Fruit fly (Drosophila melanogaster) whole organism, embryonic: Measurements from ENCODE around the gene CG5214.

Source experiments
- Adf1 ChIP-seq: fragments of 200-800 bp; sonication (Bioruptor generic); IDR thresholded peaks from 2 replicates; pipeline ENCODE4 v1.3.6; 2022; ENCODE audit warnings: missing biosample characterization, missing genetic modification characterization
- CG10321 ChIP-seq: fragments of 200-800 bp; sonication (Bioruptor generic); IDR thresholded peaks from 2 replicates; pipeline ENCODE4 v1.3.6; 2022; ENCODE audit warnings: missing biosample characterization, missing genetic modification characterization
- CG10565 ChIP-seq: fragments of 200-800 bp; sonication (Bioruptor generic); optimal IDR thresholded peaks from 3 replicates; lab custom pipeline; 2016; ENCODE audit warnings: missing biosample characterization, mild to moderate bottlenecking, missing genetic modification characterization
- CG11695 ChIP-seq: fragments of 200-800 bp; sonication (Bioruptor generic); IDR thresholded peaks from 3 replicates; pipeline ENCODE4 v1.3.6; 2022; ENCODE audit warnings: missing biosample characterization, missing genetic modification characterization
- CG11696 ChIP-seq: fragments of 200-800 bp; sonication (Bioruptor generic); IDR thresholded peaks from 2 replicates; pipeline ENCODE4 v1.3.6; 2022; ENCODE audit warnings: missing biosample characterization, missing genetic modification characterization
- CG12942 ChIP-seq: fragments of 200-800 bp; sonication (Bioruptor generic); optimal IDR thresholded peaks from 3 replicates; lab custom pipeline; 2016; ENCODE audit warnings: missing biosample characterization, missing genetic modification characterization
- CG16779 ChIP-seq: fragments of 200-800 bp; sonication (Bioruptor generic); IDR thresholded peaks from 2 replicates; pipeline ENCODE4 v1.3.6; 2022; ENCODE audit warnings: missing biosample characterization, missing genetic modification characterization
- CG16815 ChIP-seq: fragments of 200-800 bp; sonication (Bioruptor generic); optimal IDR thresholded peaks from 3 replicates; lab custom pipeline; 2017; ENCODE audit warnings: missing biosample characterization, mild to moderate bottlenecking, missing genetic modification characterization
- CG17385 ChIP-seq: fragments of 200-800 bp; sonication (Bioruptor generic); optimal IDR thresholded peaks from 3 replicates; lab custom pipeline; 2018; ENCODE audit warnings: missing biosample characterization, mild to moderate bottlenecking, missing genetic modification characterization
- CG17568 ChIP-seq: fragments of 200-800 bp; sonication (Bioruptor generic); optimal IDR thresholded peaks from 2 replicates; lab custom pipeline; 2018; ENCODE audit warnings: missing biosample characterization, mild to moderate bottlenecking, missing genetic modification characterization, moderate library complexity
- CG17802 ChIP-seq: fragments of 200-800 bp; sonication (Bioruptor generic); optimal IDR thresholded peaks from 2 replicates; lab custom pipeline; 2018; ENCODE audit warnings: missing biosample characterization, mild to moderate bottlenecking, missing genetic modification characterization, moderate library complexity
- CG18599 ChIP-seq: fragments of 200-800 bp; sonication (Bioruptor generic); optimal IDR thresholded peaks from 3 replicates; lab custom pipeline; 2017; ENCODE audit warnings: missing biosample characterization, missing genetic modification characterization, mild to moderate bottlenecking, moderate library complexity, missing genetic modification reagents
- CG2116 ChIP-seq: fragments of 200-800 bp; sonication (Bioruptor generic); optimal IDR thresholded peaks from 3 replicates; lab custom pipeline; 2018; ENCODE audit warnings: missing biosample characterization, mild to moderate bottlenecking, missing genetic modification characterization
- CG31224 ChIP-seq: fragments of 200-800 bp; sonication (Bioruptor generic); IDR thresholded peaks from 2 replicates; pipeline ENCODE4 v1.3.6; 2022; ENCODE audit warnings: missing biosample characterization, missing genetic modification characterization
- CG3281 ChIP-seq: fragments of 200-800 bp; sonication (Bioruptor generic); optimal IDR thresholded peaks from 3 replicates; lab custom pipeline; 2017; ENCODE audit warnings: missing biosample characterization, mild to moderate bottlenecking, missing genetic modification characterization
- CG3726 ChIP-seq: fragments of 200-800 bp; sonication (Bioruptor generic); IDR thresholded peaks from 3 replicates; pipeline ENCODE4, ENCODE4 v1.3.6; 2022; ENCODE audit warnings: missing biosample characterization, missing genetic modification characterization
- CG9727 ChIP-seq: fragments of 200-800 bp; sonication (Bioruptor generic); optimal IDR thresholded peaks from 3 replicates; lab custom pipeline; 2017; ENCODE audit warnings: missing biosample characterization, mild to moderate bottlenecking, missing genetic modification characterization
- Dp ChIP-seq: fragments of 200-800 bp; sonication (Bioruptor generic); optimal IDR thresholded peaks from 2 replicates; lab custom pipeline; 2018; ENCODE audit warnings: missing biosample characterization, mild to moderate bottlenecking, missing genetic modification characterization, moderate library complexity
- HLH4C ChIP-seq: fragments of 200-800 bp; sonication (Bioruptor generic); IDR thresholded peaks from 3 replicates; pipeline ENCODE4 v1.3.6; 2022; ENCODE audit warnings: missing biosample characterization, missing genetic modification characterization; ENCODE audit not compliant: partially characterized antibody
- Hsf ChIP-seq: fragments of 200-800 bp; sonication (Bioruptor generic); optimal IDR thresholded peaks from 3 replicates; lab custom pipeline; 2016; ENCODE audit warnings: missing biosample characterization, missing genetic modification characterization
- Jarid2 ChIP-seq: fragments of 200-800 bp; sonication (Bioruptor generic); optimal IDR thresholded peaks from 3 replicates; lab custom pipeline; 2017; ENCODE audit warnings: mild to moderate bottlenecking, missing biosample characterization, missing genetic modification reagents, missing genetic modification characterization
- MESR4 ChIP-seq: fragments of 200-800 bp; sonication (Bioruptor generic); optimal IDR thresholded peaks from 2 replicates; lab custom pipeline; 2018; ENCODE audit warnings: missing biosample characterization, mild to moderate bottlenecking, missing genetic modification characterization, moderate library complexity
- Meics ChIP-seq: fragments of 200-800 bp; sonication (Bioruptor generic); optimal IDR thresholded peaks from 2 replicates; lab custom pipeline; 2017; ENCODE audit warnings: missing biosample characterization, mild to moderate bottlenecking, missing genetic modification characterization
- NFAT ChIP-seq: fragments of 200-800 bp; sonication (Bioruptor generic); IDR thresholded peaks from 2 replicates; pipeline ENCODE4 v1.3.6; 2022; ENCODE audit warnings: missing biosample characterization, missing genetic modification characterization
- Side ChIP-seq: fragments of 200-800 bp; sonication (Bioruptor generic); optimal IDR thresholded peaks from 2 replicates; lab custom pipeline; 2016; ENCODE audit warnings: missing biosample characterization, missing genetic modification characterization
- Ssrp ChIP-seq: fragments of 200-800 bp; sonication (Bioruptor generic); optimal IDR thresholded peaks from 2 replicates; lab custom pipeline; 2018; ENCODE audit warnings: missing biosample characterization, mild to moderate bottlenecking, missing genetic modification characterization, moderate library complexity
- Xbp1 ChIP-seq: fragments of 200-800 bp; sonication (Bioruptor generic); optimal IDR thresholded peaks from 3 replicates; lab custom pipeline; 2016; ENCODE audit warnings: missing biosample characterization, mild to moderate bottlenecking, missing genetic modification characterization
- YL-1 ChIP-seq: fragments of 200-800 bp; sonication (Bioruptor generic); optimal IDR thresholded peaks from 3 replicates; lab custom pipeline; 2017; ENCODE audit warnings: missing biosample characterization, mild to moderate bottlenecking, missing genetic modification characterization
- ac ChIP-seq: fragments of 200-800 bp; sonication (Bioruptor generic); optimal IDR thresholded peaks from 3 replicates; lab custom pipeline; 2017; ENCODE audit warnings: missing biosample characterization, mild to moderate bottlenecking, missing genetic modification characterization
- croc ChIP-seq: fragments of 200-800 bp; sonication (Bioruptor generic); conservative IDR thresholded peaks from 3 replicates; pipeline ENCODE4 v1.3.6; 2022; ENCODE audit warnings: missing biosample characterization, missing genetic modification characterization
- eve ChIP-seq, 2 experiments: fragments of >200 bp; optimal IDR thresholded peaks; 2 replicates each; lab custom pipeline; 2017; ENCODE audit warnings: missing biosample characterization in 2 of 2, missing genetic modification characterization in 2 of 2
- fd96Cb ChIP-seq: fragments of 200-800 bp; sonication (Bioruptor generic); optimal IDR thresholded peaks from 2 replicates; lab custom pipeline; 2018; ENCODE audit warnings: missing biosample characterization, mild to moderate bottlenecking, missing genetic modification characterization, moderate library complexity
- fru ChIP-seq: fragments of >200 bp; optimal IDR thresholded peaks from 2 replicates; lab custom pipeline; 2017
- gcm2 ChIP-seq: fragments of 200-800 bp; sonication (Bioruptor generic); optimal IDR thresholded peaks from 2 replicates; lab custom pipeline; 2016; ENCODE audit warnings: missing biosample characterization, missing genetic modification characterization
- gro ChIP-seq: fragments of 200-800 bp; sonication (Bioruptor generic); optimal IDR thresholded peaks from 2 replicates; lab custom pipeline; 2016; ENCODE audit warnings: missing biosample characterization, missing genetic modification characterization
- hb ChIP-seq: fragments of 200-800 bp; sonication (Bioruptor generic); IDR thresholded peaks from 3 replicates; pipeline ENCODE4 v1.3.6; 2022; ENCODE audit warnings: missing biosample characterization, missing genetic modification characterization; ENCODE audit not compliant: partially characterized antibody
- kah ChIP-seq: fragments of 200-800 bp; sonication (Bioruptor generic); optimal IDR thresholded peaks from 2 replicates; lab custom pipeline; 2018; ENCODE audit warnings: missing biosample characterization, mild to moderate bottlenecking, missing genetic modification characterization
- lilli ChIP-seq: fragments of 200-800 bp; sonication (Bioruptor generic); optimal IDR thresholded peaks from 3 replicates; lab custom pipeline; 2016; ENCODE audit warnings: missing biosample characterization, missing genetic modification characterization
- maf-S ChIP-seq: fragments of 200-800 bp; sonication (Bioruptor generic); optimal IDR thresholded peaks from 2 replicates; lab custom pipeline; 2016; ENCODE audit warnings: missing biosample characterization, missing genetic modification characterization
- otp ChIP-seq: fragments of 200-800 bp; sonication (Bioruptor generic); IDR thresholded peaks from 3 replicates; pipeline ENCODE4, ENCODE4 v1.3.6; 2022; ENCODE audit warnings: missing biosample characterization, missing genetic modification characterization
- p53 ChIP-seq: fragments of 200-800 bp; sonication (Bioruptor generic); optimal IDR thresholded peaks from 2 replicates; lab custom pipeline; 2016; ENCODE audit warnings: missing biosample characterization, missing genetic modification characterization
- pfk ChIP-seq: fragments of 200-800 bp; sonication (Bioruptor generic); optimal IDR thresholded peaks from 2 replicates; lab custom pipeline; 2018; ENCODE audit warnings: missing biosample characterization, mild to moderate bottlenecking, missing genetic modification characterization, moderate library complexity
- salm ChIP-seq: fragments of 200-800 bp; sonication (Bioruptor generic); optimal IDR thresholded peaks from 2 replicates; lab custom pipeline; 2018; ENCODE audit warnings: missing biosample characterization, mild to moderate bottlenecking, missing genetic modification characterization
- sc ChIP-seq, 3 experiments: fragments of >200 bp in 2 of 3; fragments of 200-800 bp in 1 of 3; sonication (Bioruptor generic) in 1 of 3; optimal IDR thresholded peaks; 2 replicates in 2 of 3; 3 replicates in 1 of 3; lab custom pipeline; 2017; ENCODE audit warnings: mild to moderate bottlenecking in 1 of 3, missing biosample characterization in 1 of 3, missing genetic modification characterization in 1 of 3, missing genetic modification reagents in 1 of 3
- sens ChIP-seq: fragments of 200-800 bp; sonication (Bioruptor generic); peaks from one replicate; lab custom pipeline; 2016; ENCODE audit warnings: missing biosample characterization, missing genetic modification characterization
- slou ChIP-seq: fragments of 200-800 bp; sonication (Bioruptor generic); optimal IDR thresholded peaks from 3 replicates; lab custom pipeline; 2016; ENCODE audit warnings: missing biosample characterization, missing genetic modification characterization
- sob ChIP-seq: fragments of 200-800 bp; sonication (Bioruptor generic); IDR thresholded peaks from 2 replicates; pipeline ENCODE4 v1.3.6; 2022; ENCODE audit warnings: missing biosample characterization, missing genetic modification characterization
- stc ChIP-seq: fragments of 200-800 bp; sonication (Bioruptor generic); IDR thresholded peaks from 2 replicates; pipeline ENCODE4 v1.3.6; 2022; ENCODE audit warnings: missing biosample characterization, missing genetic modification characterization
- tio ChIP-seq: fragments of 200-800 bp; sonication (Bioruptor generic); optimal IDR thresholded peaks from 2 replicates; lab custom pipeline; 2017; ENCODE audit warnings: missing biosample characterization, missing genetic modification characterization, inconsistent platforms
- toy ChIP-seq: fragments of 200-800 bp; sonication (Bioruptor generic); IDR thresholded peaks from 2 replicates; pipeline ENCODE4 v1.3.6; 2022; ENCODE audit warnings: missing biosample characterization, missing genetic modification characterization
- wek ChIP-seq: fragments of 200-800 bp; sonication (Bioruptor generic); optimal IDR thresholded peaks from 3 replicates; lab custom pipeline; 2018; ENCODE audit warnings: missing biosample characterization, mild to moderate bottlenecking, missing genetic modification characterization, moderate library complexity

Gene CG5214

DNA sequence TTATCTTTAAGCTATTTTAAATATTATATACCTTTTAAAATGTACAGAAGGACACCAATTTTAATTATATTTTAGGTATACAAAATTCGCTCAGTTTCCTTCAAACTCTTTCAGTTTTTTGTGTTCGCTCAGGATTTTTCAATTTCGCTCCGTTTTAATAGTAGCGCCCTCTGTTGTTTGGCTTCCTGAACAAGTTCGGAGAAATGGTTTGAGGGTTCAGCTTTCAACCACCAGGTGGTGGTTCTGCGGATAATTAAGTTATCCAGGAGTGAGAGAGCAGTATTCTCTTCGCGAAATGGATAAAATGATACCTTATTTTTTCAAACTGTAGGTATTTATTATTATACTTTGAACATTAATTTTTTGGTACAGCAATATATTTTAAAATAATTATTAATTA, 24.9 kb downstream of the CG5214 start (continued):
- TF ChIP-seq CG3281 (GFP tag; lab: Kevin White, UChicago) (no peak), maf-S (GFP tag; lab: Kevin White, UChicago) (peak; percentile 39), sc (optimal IDR thresholded peaks at IDR 0.05; lab: Kevin White, UChicago) (no peak), sc (GFP tag; optimal IDR thresholded peaks at IDR 0.05; lab: Kevin White, UChicago) (peak; percentile 73), CG11696 (GFP tag; lab: Robert Waterston, UW) (no peak), kah (GFP tag; lab: Kevin White, UChicago) (peak; percentile 73), Ssrp (tag; lab: Kevin White, UChicago) (no peak), CG17802 (peak; percentile 73), tio (GFP tag; lab: Kevin White, UChicago) (peak; percentile 47), Jarid2 (GFP tag; lab: Kevin White, UChicago) (peak; percentile 66), eve (GFP tag; optimal IDR thresholded peaks at IDR 0.05; lab: Kevin White, UChicago) (no peak), ac (GFP tag; lab: Kevin White, UChicago) (peak; percentile 86), slou (GFP tag; lab: Kevin White, UChicago) (peak; percentile 18), HLH4C (GFP tag; lab: Robert Waterston, UW) (no peak), CG3726 (0 out of 3 replicates have a peak, but pooled peaks have one; percentile 41), CG10565 (GFP tag; lab: Kevin White, UChicago) (no peak), CG17568 (peak; percentile 74), CG18599 (GFP tag; lab: Kevin White, UChicago) (peak; percentile 65), salm (tag; lab: Kevin White, UChicago) (no peak), fru (lab: Kevin White, UChicago) (no peak), NFAT (GFP tag; lab: Robert Waterston, UW) (peak; percentile 34; the same call in 1 of the 2 replicates), sob (GFP tag; lab: Robert Waterston, UW) (no peak; the same call in 1 of the 2 replicates), p53 (GFP tag; lab: Kevin White, UChicago) (peak; percentile 8), CG17385 (GFP tag; lab: Kevin White, UChicago) (peak; percentile 71), stc (GFP tag; lab: Robert Waterston, UW) (no peak), CG10321 (GFP tag; lab: Robert Waterston, UW) (no peak), Adf1 (GFP tag; lab: Robert Waterston, UW) (no peak), pfk (GFP tag; lab: Kevin White, UChicago) (peak; percentile 59), MESR4 (GFP tag; lab: Kevin White, UChicago) (no peak), wek (peak; percentile 77), CG11695 (GFP tag; lab: Robert Waterston, UW) (no peak), gcm2 (GFP tag; lab: Kevin White, UChicago) (no peak), Hsf (GFP tag; lab: Kevin White, UChicago) (peak; percentile 72), Dp (GFP tag; lab: Kevin White, UChicago) (no peak), fd96Cb (tag; lab: Kevin White, UChicago) (peak; percentile 42), lilli (GFP tag; lab: Kevin White, UChicago) (peak; percentile 47), croc (GFP tag; lab: Robert Waterston, UW) (no peak; the same call in 2 of the 3 replicates), CG16779 (GFP tag; lab: Robert Waterston, UW) (no peak), otp (GFP tag; lab: Robert Waterston, UW) (peak; percentile 64), CG16815 (GFP tag; lab: Kevin White, UChicago) (peak; percentile 37), Meics (GFP tag; lab: Kevin White, UChicago) (peak; percentile 74), Xbp1 (GFP tag; lab: Kevin White, UChicago) (peak; percentile 72), sens (GFP tag; lab: Kevin White, UChicago) (peak; percentile 92), Side (no peak), gro (no peak), CG2116 (GFP tag; lab: Kevin White, UChicago) (peak; percentile 50), CG31224 (GFP tag; lab: Robert Waterston, UW) (no peak), CG9727 (GFP tag; lab: Kevin White, UChicago) (peak; percentile 70), hb (GFP tag; lab: Robert Waterston, UW) (no peak), toy (GFP tag; lab: Robert Waterston, UW) (no peak), CG12942 (GFP tag; lab: Kevin White, UChicago) (peak; percentile 6), YL-1 (peak; percentile 29)
